Worm (Caenorhabditis elegans): ENCODE measurements around the gene F41C3.7.

The F41C3.7 gene

ce11 chrII:4772441-4772840 lies 42.6 kb downstream of the F41C3.7 start:
- TF ChIP-seq nhr-43 (tag; optimal IDR thresholded peaks at IDR 0.05; ENCODE audit: poor library complexity, severe bottlenecking) (peak; percentile 44), unc-62 (GFP tag; optimal IDR thresholded peaks at IDR 0.05) (no peak), ama-1 (optimal IDR thresholded peaks at IDR 0.05) (no peak), fkh-10 (GFP tag; optimal IDR thresholded peaks at IDR 0.05) (no peak), nhr-23 (tag; optimal IDR thresholded peaks at IDR 0.05) (peak; percentile 9), fkh-2 (tag; optimal IDR thresholded peaks at IDR 0.05) (no peak), elt-1 (tag; optimal IDR thresholded peaks at IDR 0.05) (peak; percentile 16), elt-3 (tag; optimal IDR thresholded peaks at IDR 0.05) (peak in 2 of 3 experiments; percentile 18 to 57), jun-1 (tag; optimal IDR thresholded peaks at IDR 0.05) (no peak), nhr-25 (tag; optimal IDR thresholded peaks at IDR 0.05) (peak; percentile 48)

ce11 chrII:4773891-4774432 lies 44.1 kb downstream of the F41C3.7 start, which contains the start of the genes F26G1.9 and F26G1.10:
Gene F26G1.9, minus strand, starts transcription at chrII:4773991.
Gene F26G1.10, plus strand, starts transcription at chrII:4774382.
- TF ChIP-seq elt-2 (tag; optimal IDR thresholded peaks at IDR 0.05) (peak; percentile 23), mdl-1 (tag; optimal IDR thresholded peaks at IDR 0.05) (no peak), elt-1 (tag; optimal IDR thresholded peaks at IDR 0.05) (no peak)

- TF ChIP-seq aly-2 (tag; optimal IDR thresholded peaks at IDR 0.05), result no peak
- no peak for TF ChIP-seq R02D3.7 (tag; optimal IDR thresholded peaks at IDR 0.05)
- TF ChIP-seq ceh-82 (tag; optimal IDR thresholded peaks at IDR 0.05), result no peak
- TF ChIP-seq fkh-2 (tag; optimal IDR thresholded peaks at IDR 0.05), result no peak
- no peak for TF ChIP-seq hmg-11 (tag; optimal IDR thresholded peaks at IDR 0.05)
- TF ChIP-seq unc-62 (GFP tag; optimal IDR thresholded peaks at IDR 0.05), result no peak
These were observed 46.0 kb downstream of the F41C3.7 start for ce11 chrII:4775802-4776201.

- TF ChIP-seq jun-1 (tag; optimal IDR thresholded peaks at IDR 0.05) (peak; percentile 24), daf-12 (tag; optimal IDR thresholded peaks at IDR 0.05) (no peak), elt-2 (tag; optimal IDR thresholded peaks at IDR 0.05) (peak; percentile 94), pqm-1 (tag; optimal IDR thresholded peaks at IDR 0.05) (peak; percentile 81)
These were observed 47.1 kb downstream of the F41C3.7 start, which contains the start of gene F26G1.11 for ce11 chrII:4776933-4777332. Gene F26G1.11, plus strand, starts transcription at chrII:4777137.

ce11 chrII:4779753-4780152 lies 49.9 kb downstream of the F41C3.7 start:
- no peak for TF ChIP-seq lin-39 (tag; optimal IDR thresholded peaks at IDR 0.05)
- peak; percentile 49 for TF ChIP-seq pha-4 (tag; optimal IDR thresholded peaks at IDR 0.05)

ce11 chrII:4784436-4784835 lies 54.6 kb downstream of the F41C3.7 start, which contains the start of gene nep-12:
Gene nep-12, minus strand, starts transcription at chrII:4784536.
- TF ChIP-seq zag-1 (tag; optimal IDR thresholded peaks at IDR 0.05) (no peak), ceh-16 (tag; optimal IDR thresholded peaks at IDR 0.05) (no peak), nhr-43 (tag; optimal IDR thresholded peaks at IDR 0.05; ENCODE audit: poor library complexity, severe bottlenecking) (no peak), egl-27 (tag; optimal IDR thresholded peaks at IDR 0.05) (no peak), ceh-9 (tag; optimal IDR thresholded peaks at IDR 0.05) (no peak), pha-4 (tag; optimal IDR thresholded peaks at IDR 0.05) (no peak), lin-15B (tag; optimal IDR thresholded peaks at IDR 0.05) (no peak), ZK546.5 (tag; optimal IDR thresholded peaks at IDR 0.05) (no peak), lsy-12 (tag; optimal IDR thresholded peaks at IDR 0.05) (no peak), ceh-28 (tag; optimal IDR thresholded peaks at IDR 0.05) (no peak), hmg-11 (tag; optimal IDR thresholded peaks at IDR 0.05) (no peak), unc-39 (tag; optimal IDR thresholded peaks at IDR 0.05) (no peak)

ce11 chrII:4786181-4786580 lies 56.3 kb downstream of the F41C3.7 start, which contains the start of gene msp-3:
Gene msp-3, minus strand, starts transcription at chrII:4786281.
- TF ChIP-seq nhr-76 (tag; optimal IDR thresholded peaks at IDR 0.05), result no peak
- TF ChIP-seq nhr-28 (tag; optimal IDR thresholded peaks at IDR 0.05), result no peak

Measured in whole organism, L3 larva.